Worm (Caenorhabditis elegans) whole organism, midembryonic: ENCODE measurements around the gene C08F8.9.

ENCODE experiments used
- flt-1 ChIP-seq: fragments of 200-800 bp; sonication (Bioruptor generic); IDR thresholded peaks from 2 replicates; pipeline ENCODE4 v1.3.6; 2022; ENCODE audit warnings: missing genetic modification characterization, missing compliant biosample characterization
- tab-1 ChIP-seq: fragments of 200-800 bp; sonication (Bioruptor generic); IDR thresholded peaks from 2 replicates; pipeline ENCODE4 v1.3.6; 2022; ENCODE audit warnings: missing genetic modification characterization, missing compliant biosample characterization

ce11 chrIV:11145929-11146339 lies 32.5 kb downstream of the C08F8.9 start:
- TF ChIP-seq flt-1 (GFP tag; lab: Robert Waterston, UW) (no peak), tab-1 (GFP tag; lab: Robert Waterston, UW) (no peak)
